Worm (Caenorhabditis elegans) whole organism, mixed stage, embryonic: ENCODE measurements around the gene arl-3.

Experiments
- M03D4.4 ChIP-seq: sonication (generic microtip); optimal IDR thresholded peaks from 2 replicates; lab custom pipeline; 2017; ENCODE audit warnings: mild to moderate bottlenecking, missing genetic modification characterization, missing compliant biosample characterization
- bed-3 ChIP-seq: fragments of 200-800 bp; sonication (Bioruptor generic); optimal IDR thresholded peaks from 3 replicates; lab custom pipeline; 2018; ENCODE audit warnings: mild to moderate bottlenecking, missing genetic modification characterization, moderate library complexity, missing compliant biosample characterization
- blmp-1 ChIP-seq: fragments of 150-350 bp; optimal IDR thresholded peaks from 2 replicates; lab custom pipeline; 2014; ENCODE audit warnings: missing biosample characterization, missing genetic modification characterization
- ceh-43 ChIP-seq: fragments of 200-800 bp; sonication (Bioruptor generic); optimal IDR thresholded peaks from 2 replicates; lab custom pipeline; 2018; ENCODE audit warnings: mild to moderate bottlenecking, missing genetic modification characterization, moderate library complexity, missing compliant biosample characterization
- ceh-83 ChIP-seq: fragments of 200-800 bp; sonication (Bioruptor generic); optimal IDR thresholded peaks from 2 replicates; lab custom pipeline; 2018; ENCODE audit warnings: mild to moderate bottlenecking, missing genetic modification characterization, missing compliant biosample characterization
- ces-1 ChIP-seq: fragments of 150-350 bp; optimal IDR thresholded peaks from 2 replicates; lab custom pipeline; 2014; ENCODE audit warnings: missing biosample characterization, missing genetic modification reagents, missing genetic modification characterization
- cnd-1 ChIP-seq: fragments of 200-800 bp; sonication (Bioruptor generic); optimal IDR thresholded peaks from 2 replicates; lab custom pipeline; 2018; ENCODE audit warnings: mild to moderate bottlenecking, missing genetic modification characterization, missing compliant biosample characterization
- drap-1 ChIP-seq: fragments of 200-800 bp; sonication (Bioruptor generic); optimal IDR thresholded peaks from 3 replicates; lab custom pipeline; 2018; ENCODE audit warnings: mild to moderate bottlenecking, missing genetic modification characterization, missing compliant biosample characterization
- elt-1 ChIP-seq: sonication (generic microtip); optimal IDR thresholded peaks from 2 replicates; lab custom pipeline; 2017; ENCODE audit warnings: missing genetic modification characterization, mild to moderate bottlenecking, missing compliant biosample characterization, antibody characterized with exemption, moderate library complexity, borderline replicate concordance; ENCODE audit not compliant: insufficient read depth
- elt-3 ChIP-seq: fragments of 150-350 bp; optimal IDR thresholded peaks from 2 replicates; lab custom pipeline; 2014; ENCODE audit warnings: missing biosample characterization, missing genetic modification characterization
- flh-1 ChIP-seq: fragments of 200-800 bp; sonication (Bioruptor generic); optimal IDR thresholded peaks from 2 replicates; lab custom pipeline; 2018; ENCODE audit warnings: mild to moderate bottlenecking, missing genetic modification characterization, moderate library complexity, missing compliant biosample characterization
- ham-2 ChIP-seq: fragments of 200-800 bp; sonication (Bioruptor generic); optimal IDR thresholded peaks from 2 replicates; lab custom pipeline; 2018; ENCODE audit warnings: mild to moderate bottlenecking, missing genetic modification characterization, missing compliant biosample characterization
- hlh-1 ChIP-seq: fragments of 150-350 bp; optimal IDR thresholded peaks from 2 replicates; lab custom pipeline; 2014; ENCODE audit warnings: missing biosample characterization, missing genetic modification reagents, missing genetic modification characterization
- lin-13 ChIP-seq: fragments of 150-350 bp; optimal IDR thresholded peaks from 2 replicates; lab custom pipeline; 2014; ENCODE audit warnings: missing biosample characterization, missing genetic modification characterization
- lin-32 ChIP-seq: fragments of 200-800 bp; sonication (Bioruptor generic); optimal IDR thresholded peaks from 2 replicates; lab custom pipeline; 2018; ENCODE audit warnings: mild to moderate bottlenecking, missing genetic modification characterization, missing compliant biosample characterization
- lsy-2 ChIP-seq: fragments of 150-350 bp; optimal IDR thresholded peaks from 2 replicates; lab custom pipeline; 2014; ENCODE audit warnings: missing biosample characterization, missing genetic modification characterization
- mep-1 ChIP-seq: fragments of 150-350 bp; optimal IDR thresholded peaks from 2 replicates; lab custom pipeline; 2017; ENCODE audit warnings: missing biosample characterization, missing genetic modification reagents, missing genetic modification characterization, inconsistent platforms
- mls-2 ChIP-seq: sonication (generic microtip); optimal IDR thresholded peaks from 2 replicates; lab custom pipeline; 2016; ENCODE audit warnings: mild to moderate bottlenecking, missing genetic modification characterization, moderate library complexity, missing compliant biosample characterization
- nhr-12 ChIP-seq: fragments of 150-350 bp; optimal IDR thresholded peaks from 2 replicates; lab custom pipeline; 2014; ENCODE audit warnings: missing biosample characterization, missing genetic modification characterization
- nhr-2 ChIP-seq: fragments of 150-350 bp; optimal IDR thresholded peaks from 2 replicates; lab custom pipeline; 2014; ENCODE audit warnings: missing biosample characterization, missing genetic modification characterization
- nhr-237 ChIP-seq: fragments of 150-350 bp; optimal IDR thresholded peaks from 2 replicates; lab custom pipeline; 2014; ENCODE audit warnings: missing biosample characterization, missing genetic modification characterization
- nhr-28 ChIP-seq: fragments of 150-350 bp; optimal IDR thresholded peaks from 2 replicates; lab custom pipeline; 2014; ENCODE audit warnings: missing biosample characterization, missing genetic modification characterization
- pha-4 ChIP-seq: fragments of 150-350 bp; optimal IDR thresholded peaks from 2 replicates; lab custom pipeline; 2018; ENCODE audit warnings: missing biosample characterization, missing genetic modification reagents, missing genetic modification characterization
- sem-2 ChIP-seq: fragments of 200-800 bp; sonication (Bioruptor generic); optimal IDR thresholded peaks from 2 replicates; lab custom pipeline; 2018; ENCODE audit warnings: mild to moderate bottlenecking, missing genetic modification characterization, missing compliant biosample characterization
- snpc-4 ChIP-seq: fragments of 150-350 bp; optimal IDR thresholded peaks from 2 replicates; lab custom pipeline; 2014; ENCODE audit warnings: missing biosample characterization, missing genetic modification characterization
- sptf-1 ChIP-seq: sonication (generic microtip); optimal IDR thresholded peaks from 2 replicates; lab custom pipeline; 2017; ENCODE audit warnings: mild to moderate bottlenecking, missing genetic modification characterization, moderate library complexity, missing compliant biosample characterization
- tbx-8 ChIP-seq: fragments of 200-800 bp; sonication (Bioruptor generic); optimal IDR thresholded peaks from 2 replicates; lab custom pipeline; 2018; ENCODE audit warnings: mild to moderate bottlenecking, missing genetic modification characterization, moderate library complexity, missing compliant biosample characterization
- unc-120 ChIP-seq: sonication (generic microtip); optimal IDR thresholded peaks from 2 replicates; lab custom pipeline; 2017; ENCODE audit warnings: missing genetic modification characterization, missing compliant biosample characterization; ENCODE audit not compliant: poor library complexity, severe bottlenecking
- unc-62 ChIP-seq: fragments of 150-350 bp; optimal IDR thresholded peaks from 2 replicates; lab custom pipeline; 2014; ENCODE audit warnings: missing biosample characterization, missing genetic modification reagents, missing genetic modification characterization
- zip-8 ChIP-seq: fragments of 150-350 bp; optimal IDR thresholded peaks from 2 replicates; lab custom pipeline; 2014; ENCODE audit warnings: missing biosample characterization, missing genetic modification characterization
- ztf-11 ChIP-seq: fragments of 150-350 bp; optimal IDR thresholded peaks from 2 replicates; lab custom pipeline; 2014; ENCODE audit warnings: missing biosample characterization, missing genetic modification characterization

The arl-3 gene

DNA sequence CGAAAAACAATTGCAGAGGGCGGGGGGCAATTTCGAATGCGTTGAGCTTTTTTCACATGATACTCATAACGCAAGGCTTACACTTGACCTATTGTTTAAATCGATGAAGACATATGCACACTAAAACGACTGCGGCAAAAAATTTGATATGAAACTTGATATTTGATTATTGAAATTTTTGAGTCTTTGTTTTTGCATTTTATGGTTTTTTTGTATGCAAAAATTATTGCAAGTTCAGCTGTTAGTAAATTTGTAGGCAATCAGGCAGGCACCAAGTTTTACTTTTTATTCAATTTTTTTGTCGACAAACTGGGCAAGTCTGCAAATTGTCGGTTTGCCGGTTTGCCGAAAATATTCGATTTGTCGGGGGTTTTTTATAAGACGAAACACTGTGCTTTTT lies at the start of gene arl-3:
Gene arl-3, plus strand, starts transcription at position 301 of the 400 bp plus-strand sequence.
- TF ChIP-seq flh-1: no peak
- no peak for TF ChIP-seq tbx-8 (GFP tag; lab: Kevin White, UChicago)

DNA sequence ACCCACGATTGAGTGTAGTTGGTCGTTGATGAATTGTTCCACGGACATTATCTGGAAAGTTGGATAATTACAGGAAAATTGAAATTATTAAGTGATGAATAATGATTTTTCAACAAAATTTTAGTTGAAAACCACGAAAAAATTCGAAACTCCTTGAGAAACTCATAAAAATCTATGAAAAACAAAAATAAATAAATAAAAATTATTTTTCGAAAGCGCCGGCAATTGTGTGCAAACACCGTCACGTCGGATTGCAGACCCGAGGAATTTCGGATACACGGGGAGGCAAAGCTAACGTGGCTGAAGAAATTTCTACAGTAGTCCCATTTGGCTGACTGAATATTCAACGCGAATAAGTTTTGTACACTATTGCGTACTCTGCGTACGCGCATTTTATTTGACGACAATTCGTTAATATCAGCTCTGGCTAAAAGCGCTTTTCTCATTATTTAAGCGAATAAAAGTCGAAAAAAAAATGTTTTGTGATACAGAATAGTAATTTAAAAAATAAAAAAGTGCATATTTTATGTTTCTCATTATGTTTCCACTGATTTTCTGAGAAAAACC lies 44.6 kb upstream of the arl-3 start, which contains the start of gene mog-4:
Gene mog-4, minus strand, starts transcription at position 51 of the 567 bp plus-strand sequence.
- TF ChIP-seq sptf-1 (tag; lab: Kevin White, UChicago) (peak; percentile 7), mep-1 (tag; lab: Kevin White, UChicago) (peak; percentile 37), ceh-43 (GFP tag; lab: Kevin White, UChicago) (peak; percentile 8), mls-2 (peak; percentile 20), ham-2 (GFP tag; lab: Kevin White, UChicago) (peak; percentile 76), ces-1 (GFP tag; lab: Kevin White, UChicago) (peak; percentile 71), drap-1 (GFP tag; lab: Kevin White, UChicago) (peak; percentile 21), bed-3 (GFP tag; lab: Kevin White, UChicago) (peak; percentile 1), cnd-1 (tag; lab: Kevin White, UChicago) (peak; percentile 20), lin-13 (tag; lab: Kevin White, UChicago) (peak; percentile 46), lsy-2 (tag; lab: Kevin White, UChicago) (peak; percentile 95), nhr-237 (tag; lab: Kevin White, UChicago) (peak; percentile 81), unc-120 (tag; lab: Kevin White, UChicago) (peak; percentile 25)

DNA sequence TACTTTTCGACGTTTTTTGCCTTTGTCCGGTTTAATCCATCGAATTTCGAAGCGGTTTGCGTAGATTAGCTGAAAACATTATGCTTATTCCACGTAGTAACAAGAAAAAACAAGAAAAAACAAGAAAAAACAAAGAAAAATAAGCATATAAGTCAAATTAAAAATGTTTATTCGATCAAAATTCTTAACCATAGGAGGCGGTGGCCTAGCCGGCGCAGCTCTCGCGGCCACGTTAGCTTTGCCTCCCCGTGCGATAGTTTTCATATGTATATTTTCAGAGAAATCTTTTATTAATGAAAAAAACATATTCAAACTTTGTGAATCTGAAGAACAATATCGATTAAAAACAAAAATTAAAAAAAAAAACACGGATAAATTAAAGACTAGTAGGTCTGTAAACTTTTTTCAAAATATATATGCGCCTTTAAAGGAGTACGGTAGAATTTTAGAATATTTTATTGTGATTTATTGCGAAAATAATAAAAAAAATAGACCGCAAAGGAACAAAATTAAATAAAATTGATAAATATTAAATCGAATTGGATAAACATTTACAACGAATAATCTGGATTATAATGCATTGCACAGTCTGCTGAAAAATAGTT lies 42.4 kb upstream of the arl-3 start:
- TF ChIP-seq lsy-2 (tag; lab: Kevin White, UChicago): peak; percentile 85

DNA sequence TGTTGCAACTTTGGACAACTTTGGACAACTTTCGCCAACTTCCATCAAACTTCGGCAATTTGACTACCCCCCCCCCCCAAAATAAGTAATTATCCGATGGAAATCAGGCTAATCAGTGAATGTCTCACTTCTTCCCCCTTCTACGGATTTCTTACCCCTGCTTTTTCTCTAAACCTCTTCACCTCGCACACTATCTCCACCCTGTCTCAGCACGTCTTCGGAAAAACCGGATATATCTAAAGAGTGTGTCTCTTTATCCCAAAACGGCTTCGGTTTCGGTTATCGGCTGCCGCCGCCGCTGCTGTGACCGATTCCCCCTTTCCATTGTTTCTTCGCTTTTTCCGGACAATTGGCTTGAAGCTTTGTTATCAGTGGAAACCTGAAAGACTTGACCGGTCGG lies 38.5 kb upstream of the arl-3 start:
- TF ChIP-seq ham-2 (GFP tag; lab: Kevin White, UChicago) (peak; percentile 55), elt-1 (tag; lab: Kevin White, UChicago) (no peak)

DNA sequence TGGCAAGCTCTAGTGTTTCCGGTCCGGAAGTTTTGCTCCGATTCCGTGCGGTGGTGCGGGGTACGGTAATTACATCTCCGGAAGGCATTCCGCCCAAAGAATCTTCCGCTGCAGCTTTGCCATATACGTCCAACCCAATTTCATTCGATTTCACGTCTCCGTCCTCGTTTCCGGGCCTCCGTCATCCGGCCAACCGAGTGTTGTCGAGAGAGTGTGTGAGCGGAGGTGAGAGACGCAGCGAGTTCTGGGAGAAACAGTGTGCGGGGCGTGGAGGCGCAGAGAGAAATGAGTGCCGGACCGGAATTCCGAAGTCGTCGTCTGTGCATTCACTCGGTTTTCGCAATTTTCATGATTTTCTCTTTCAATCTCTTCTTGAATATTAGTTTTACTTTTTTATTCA lies 37.0 kb upstream of the arl-3 start:
- TF ChIP-seq mls-2 (no peak), lsy-2 (tag; lab: Kevin White, UChicago) (peak; percentile 10), ceh-83 (peak; percentile 18), sem-2 (GFP tag; lab: Kevin White, UChicago) (no peak), drap-1 (GFP tag; lab: Kevin White, UChicago) (no peak), nhr-12 (tag; lab: Kevin White, UChicago) (no peak), ztf-11 (no peak), pha-4 (tag; lab: Kevin White, UChicago) (no peak), mep-1 (tag; lab: Kevin White, UChicago) (no peak), elt-3 (tag; lab: Kevin White, UChicago) (no peak), bed-3 (GFP tag; lab: Kevin White, UChicago) (no peak), cnd-1 (tag; lab: Kevin White, UChicago) (no peak), nhr-2 (tag; lab: Kevin White, UChicago) (no peak), elt-1 (tag; lab: Kevin White, UChicago) (no peak), ces-1 (GFP tag; lab: Kevin White, UChicago) (peak; percentile 81)
- TF ChIP-seq, all 35 proteins: peak for 3

DNA sequence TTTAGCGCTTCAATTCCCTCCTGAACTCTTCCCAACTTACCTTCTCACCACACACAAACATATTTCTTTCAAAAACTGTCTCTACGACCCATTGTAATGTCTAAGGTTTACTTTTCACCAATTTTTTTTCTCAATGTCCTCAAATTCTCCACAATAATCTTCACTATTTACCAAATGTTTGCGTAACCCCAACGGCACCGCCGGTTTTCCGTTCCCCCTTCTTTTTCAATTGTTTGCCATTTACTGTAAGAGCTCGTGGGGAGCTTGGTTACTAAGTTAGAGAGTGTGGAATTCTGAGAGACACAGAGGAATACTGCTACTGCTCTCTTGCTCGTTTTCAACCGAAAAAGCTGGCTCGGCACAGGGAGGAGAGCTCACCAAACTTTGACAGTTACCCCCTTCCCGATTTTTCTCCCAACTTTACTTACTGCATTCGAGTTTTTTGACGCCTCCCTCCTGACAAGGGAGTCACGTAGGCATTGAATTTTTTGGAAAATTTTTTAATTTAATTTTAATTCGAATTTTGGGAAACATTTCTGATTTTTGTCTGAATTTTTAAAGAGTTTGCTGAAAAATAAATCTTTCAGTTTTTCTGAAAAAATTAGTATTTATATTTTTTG lies 35.6 kb upstream of the arl-3 start:
- TF ChIP-seq flh-1 (no peak), ceh-43 (GFP tag; lab: Kevin White, UChicago) (no peak), M03D4.4 (tag; lab: Kevin White, UChicago) (no peak), drap-1 (GFP tag; lab: Kevin White, UChicago) (no peak), mep-1 (tag; lab: Kevin White, UChicago) (no peak), elt-1 (tag; lab: Kevin White, UChicago) (no peak), lsy-2 (tag; lab: Kevin White, UChicago) (no peak), nhr-28 (tag; lab: Kevin White, UChicago) (no peak), lin-32 (GFP tag; lab: Kevin White, UChicago) (no peak), unc-120 (tag; lab: Kevin White, UChicago) (no peak), pha-4 (tag; lab: Kevin White, UChicago) (no peak), cnd-1 (tag; lab: Kevin White, UChicago) (no peak), blmp-1 (no peak), hlh-1 (tag; lab: Kevin White, UChicago) (no peak), mls-2 (no peak), zip-8 (no peak), ces-1 (GFP tag; lab: Kevin White, UChicago) (no peak), snpc-4 (tag; lab: Kevin White, UChicago) (no peak), nhr-237 (tag; lab: Kevin White, UChicago) (no peak), unc-62 (GFP tag; lab: Kevin White, UChicago) (no peak)
